Fruit fly (Drosophila melanogaster) ovary, adult (tissue): ENCODE data around the gene sowi.

Experiments used
- CG17801 ChIP-seq: fragments of 200-800 bp; optimal IDR thresholded peaks from 2 replicates; lab custom pipeline; 2019; ENCODE audit warnings: missing biosample characterization, mild to moderate bottlenecking, missing genetic modification characterization, moderate library complexity; ENCODE audit not compliant: partially characterized antibody

sowi gene

DNA sequence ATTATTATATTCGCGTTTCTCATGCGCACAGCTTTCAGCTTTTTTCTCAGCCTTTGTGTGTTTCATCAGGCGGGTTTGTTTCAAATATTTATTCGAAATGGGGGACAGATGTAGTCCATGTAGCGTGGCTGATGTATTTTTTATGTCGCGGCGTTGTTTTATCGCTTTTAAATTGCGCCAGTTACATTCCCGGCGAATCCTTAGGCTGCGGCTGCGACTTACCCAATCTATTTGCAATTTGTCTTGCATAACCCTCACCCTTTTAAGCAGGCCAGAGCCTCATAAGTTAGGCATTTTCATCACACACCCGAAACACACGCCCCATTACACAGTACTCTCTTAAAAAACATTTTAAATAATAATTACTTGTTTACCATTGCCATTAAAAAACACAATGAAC, 2.2 kb upstream of the sowi start, which contains the start of gene sunz:
sunz (plus strand) TSS at position 301 of the 400 bp plus-strand sequence.
- TF ChIP-seq CG17801 = no peak

DNA sequence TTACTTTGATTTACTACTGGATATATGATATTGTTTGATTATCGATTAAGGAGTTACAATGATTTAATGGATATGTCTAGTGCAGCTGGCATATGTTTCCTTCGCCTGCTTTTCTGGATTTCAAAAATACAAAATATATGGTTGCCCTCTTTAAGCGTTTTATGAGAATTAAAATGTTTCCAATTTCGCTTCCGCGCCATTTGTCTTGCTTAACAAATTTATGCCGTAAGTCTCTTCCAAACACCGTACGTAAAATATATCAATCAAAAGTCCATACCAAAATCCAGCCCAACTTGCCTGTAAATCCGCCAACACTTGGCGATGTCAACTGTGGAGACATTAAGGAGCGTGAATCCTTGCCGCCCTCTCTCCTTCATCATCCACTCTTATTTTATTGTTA, 1.5 kb upstream of the sowi start, which contains the start of gene CG15177:
CG15177 (minus strand) TSS at position 101 of the 400 bp plus-strand sequence.
- TF ChIP-seq CG17801 = no peak

DNA sequence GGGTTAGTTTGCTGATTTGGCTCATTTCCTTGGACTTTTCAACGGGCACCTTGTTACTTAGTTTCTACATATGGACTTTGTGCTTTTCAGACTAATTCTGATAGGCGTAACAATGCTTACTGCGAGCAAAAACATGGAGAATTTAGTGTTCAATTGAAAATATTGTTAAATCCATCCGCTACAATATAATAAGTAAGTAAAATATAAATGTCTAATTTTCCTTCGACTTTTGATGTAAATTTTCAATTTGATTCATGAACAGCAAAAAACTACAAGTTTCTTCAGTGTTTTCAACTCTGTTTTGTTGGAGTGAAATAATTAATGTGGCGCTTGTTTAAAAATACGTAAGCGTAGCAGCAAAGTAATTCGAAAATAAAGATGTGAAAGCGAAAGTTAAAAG, 18.9 kb downstream of the sowi start, which contains the start of gene glob2:
glob2 (minus strand) TSS at position 101 of the 400 bp plus-strand sequence.
- TF ChIP-seq CG17801 = no peak

DNA sequence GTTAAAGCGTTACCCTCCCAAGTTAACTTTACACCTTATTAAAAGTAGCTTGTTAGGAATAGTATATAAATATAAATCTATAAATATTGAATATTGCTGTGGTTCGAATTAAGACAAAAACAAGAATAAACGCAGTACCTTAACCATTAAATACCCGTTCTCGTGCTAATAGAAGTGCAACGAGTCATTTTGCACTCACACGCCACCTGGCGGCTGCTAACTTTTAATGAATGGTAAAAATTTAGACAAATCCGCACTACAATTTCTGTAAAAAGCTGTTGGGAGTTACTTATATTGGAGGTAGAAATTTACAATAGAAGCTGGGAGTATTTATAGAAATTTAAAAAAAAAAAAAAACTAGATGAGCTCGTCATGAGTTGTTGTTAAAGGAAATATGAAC, 22.6 kb downstream of the sowi start:
- TF ChIP-seq CG17801 = no peak

DNA sequence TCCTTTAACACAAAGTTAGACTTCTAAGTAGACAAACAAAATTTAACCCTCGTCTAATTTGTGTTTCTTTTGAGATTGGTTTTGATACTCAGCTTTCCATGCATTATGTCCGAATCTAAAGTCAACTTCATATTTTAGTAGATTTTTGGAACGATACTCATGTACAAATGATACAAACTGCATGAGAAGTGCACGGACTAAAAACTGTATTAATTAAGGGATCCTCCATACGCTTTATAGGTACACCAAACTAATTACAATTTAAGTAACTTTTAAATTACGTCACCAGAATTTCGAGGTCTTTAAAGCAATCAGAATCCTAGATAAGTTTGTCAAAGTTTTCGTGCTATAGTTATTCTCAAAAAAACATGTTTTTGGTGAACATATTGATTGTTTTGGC, 26.8 kb downstream of the sowi start, which contains the start of gene CG31482:
CG31482 (plus strand) TSS at position 301 of the 400 bp plus-strand sequence.
- TF ChIP-seq CG17801 = no peak

DNA sequence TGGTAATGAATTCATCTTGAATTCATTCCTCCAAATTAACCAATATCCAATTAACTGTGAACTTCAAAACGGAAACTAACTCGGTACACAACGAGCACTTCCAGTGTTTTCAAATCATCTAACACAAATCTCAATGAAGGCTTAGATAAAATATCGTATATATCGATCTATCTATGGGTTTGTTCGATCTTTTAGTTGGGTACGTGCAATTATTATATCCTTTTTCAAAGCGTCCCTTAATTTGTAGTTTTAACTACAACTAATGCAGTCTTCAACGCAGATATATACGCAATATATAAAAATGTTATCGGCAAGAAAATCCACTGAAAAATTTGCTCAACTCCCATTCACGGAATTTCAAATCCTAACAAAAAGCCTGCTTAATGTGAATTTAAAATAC, 29.8 kb downstream of the sowi start, which contains the start of gene CG1138:
CG1138 (minus strand) TSS at position 101 of the 400 bp plus-strand sequence.
- no peak for TF ChIP-seq CG17801

DNA sequence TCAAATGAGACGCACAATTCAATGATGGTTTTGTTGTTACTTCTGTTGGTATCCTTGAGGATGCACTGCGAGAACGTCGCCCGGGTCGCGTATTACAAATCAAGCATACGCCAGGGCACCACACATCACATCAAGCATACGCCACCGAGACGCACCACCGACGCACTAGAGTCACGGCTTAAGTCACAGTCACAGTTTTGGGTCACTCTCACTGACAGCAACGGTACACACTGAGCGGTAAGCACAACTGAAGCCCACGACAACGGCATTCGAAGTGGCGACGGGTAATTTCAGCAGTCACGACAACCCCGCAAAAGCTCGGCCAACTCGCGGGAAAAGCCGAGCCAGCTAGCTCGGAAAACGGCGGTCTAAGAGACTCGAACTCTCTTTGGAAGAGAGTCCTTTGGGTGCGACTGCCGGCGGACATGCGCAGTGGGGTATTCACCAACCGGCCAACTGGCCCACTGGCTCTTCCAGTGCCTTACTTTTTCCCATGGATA, 34.6 kb downstream of the sowi start, which contains the start of gene dpr11:
dpr11 (minus strand) TSS at position 263 of the 500 bp plus-strand sequence.
- TF ChIP-seq CG17801 = no peak

DNA sequence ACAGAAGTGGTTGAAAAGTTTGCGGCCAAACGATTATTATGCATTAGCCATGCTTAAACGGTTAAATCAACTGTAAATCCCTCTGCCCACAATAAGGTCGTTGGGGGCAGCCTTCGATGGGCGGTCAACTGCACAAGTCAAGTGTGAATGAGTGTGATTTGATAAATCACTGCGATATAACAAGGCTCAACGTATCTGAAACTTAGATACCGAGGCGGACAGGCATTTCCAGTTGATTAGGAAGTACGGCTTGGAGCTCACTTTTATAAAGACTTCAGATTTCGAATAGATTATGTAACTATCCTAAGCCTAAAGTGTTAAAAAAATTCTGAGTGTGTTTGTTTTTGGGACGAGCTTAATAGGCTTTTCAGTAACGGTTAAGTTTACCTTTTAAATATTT, 47.2 kb downstream of the sowi start, which contains the start of gene CG2336:
CG2336 (plus strand) TSS at position 301 of the 400 bp plus-strand sequence.
- no peak for TF ChIP-seq CG17801
